Worm (Caenorhabditis elegans): ENCODE measurements around the gene egg-2.

egg-2 gene

ce11 chrIII:7081488-7081887 is 21.1 kb upstream of the egg-2 start:
- TF ChIP-seq him-1 (tag; optimal IDR thresholded peaks at IDR 0.05) (no peak), dao-5 (tag; optimal IDR thresholded peaks at IDR 0.05) (no peak), W03F9.2 (tag; optimal IDR thresholded peaks at IDR 0.05) (no peak)

- TF ChIP-seq dao-5 (tag; optimal IDR thresholded peaks at IDR 0.05) (no peak), him-1 (tag; optimal IDR thresholded peaks at IDR 0.05) (no peak), W03F9.2 (tag; optimal IDR thresholded peaks at IDR 0.05) (no peak)
These were observed 20.3 kb upstream of the egg-2 start, which contains the start of gene ZK418.7 for ce11 chrIII:7080689-7081088. Gene ZK418.7, minus strand, starts transcription at chrIII:7080789.

ce11 chrIII:7078737-7079136 is 18.4 kb upstream of the egg-2 start, which contains the start of gene ZK418.6:
Gene ZK418.6, minus strand, starts transcription at chrIII:7078837.
- TF ChIP-seq him-1 (tag; optimal IDR thresholded peaks at IDR 0.05) (no peak), dao-5 (tag; optimal IDR thresholded peaks at IDR 0.05) (no peak), W03F9.2 (tag; optimal IDR thresholded peaks at IDR 0.05) (no peak)

ce11 chrIII:7076386-7076785 is 16.0 kb upstream of the egg-2 start, which contains the start of gene ZK418.13:
Gene ZK418.13, minus strand, starts transcription at chrIII:7076486.
- no peak for TF ChIP-seq W03F9.2 (tag; optimal IDR thresholded peaks at IDR 0.05)

ce11 chrIII:7073801-7074386 is 13.5 kb upstream of the egg-2 start, which contains the start of gene ZK418.5:
Gene ZK418.5, minus strand, starts transcription at chrIII:7073851.
- TF ChIP-seq dao-5 (tag; optimal IDR thresholded peaks at IDR 0.05) (no peak), him-1 (tag; optimal IDR thresholded peaks at IDR 0.05) (no peak), W03F9.2 (tag; optimal IDR thresholded peaks at IDR 0.05) (no peak)

ce11 chrIII:7072452-7072851 is 12.1 kb upstream of the egg-2 start, which contains the start of gene lin-37:
Gene lin-37, minus strand, starts transcription at chrIII:7072552.
- TF ChIP-seq W03F9.2 (tag; optimal IDR thresholded peaks at IDR 0.05): no peak
- no peak for TF ChIP-seq him-1 (tag; optimal IDR thresholded peaks at IDR 0.05)
- no peak for TF ChIP-seq dao-5 (tag; optimal IDR thresholded peaks at IDR 0.05)

DNA sequence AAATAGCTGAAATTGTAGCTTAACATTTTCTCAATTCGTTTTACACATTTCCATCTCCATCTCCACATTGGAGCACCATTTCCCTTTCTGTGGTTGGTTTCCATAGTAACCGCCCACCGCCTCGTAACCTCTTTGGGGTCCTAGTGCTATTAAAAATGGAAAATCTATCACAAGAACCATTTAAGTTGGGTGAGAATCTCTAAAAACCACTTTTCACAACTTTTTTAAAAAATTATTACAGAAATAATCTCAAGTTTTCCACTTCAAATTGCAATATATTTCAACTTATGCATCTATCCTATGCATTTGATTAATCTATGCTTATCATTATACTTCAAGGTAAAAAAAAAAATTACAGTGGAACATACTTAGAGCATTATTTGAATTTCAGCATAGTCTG is 9.6 kb upstream of the egg-2 start, which contains the start of gene tmem-17:
TSS of gene tmem-17 (plus strand) at position 301 of the 400 bp plus-strand sequence.
- TF ChIP-seq dao-5 (tag; optimal IDR thresholded peaks at IDR 0.05) (no peak), W03F9.2 (tag; optimal IDR thresholded peaks at IDR 0.05) (no peak), him-1 (tag; optimal IDR thresholded peaks at IDR 0.05) (no peak)

ce11 chrIII:7068520-7069113 is 8.2 kb upstream of the egg-2 start, which contains the start of the genes ubc-18 and R01H2.8:
Gene ubc-18, minus strand, starts transcription at chrIII:7068570.
Gene R01H2.8, plus strand, starts transcription at chrIII:7069063.
- TF ChIP-seq W03F9.2 (tag; optimal IDR thresholded peaks at IDR 0.05) (peak; percentile 34), him-1 (tag; optimal IDR thresholded peaks at IDR 0.05) (no peak), dao-5 (tag; optimal IDR thresholded peaks at IDR 0.05) (no peak)

DNA sequence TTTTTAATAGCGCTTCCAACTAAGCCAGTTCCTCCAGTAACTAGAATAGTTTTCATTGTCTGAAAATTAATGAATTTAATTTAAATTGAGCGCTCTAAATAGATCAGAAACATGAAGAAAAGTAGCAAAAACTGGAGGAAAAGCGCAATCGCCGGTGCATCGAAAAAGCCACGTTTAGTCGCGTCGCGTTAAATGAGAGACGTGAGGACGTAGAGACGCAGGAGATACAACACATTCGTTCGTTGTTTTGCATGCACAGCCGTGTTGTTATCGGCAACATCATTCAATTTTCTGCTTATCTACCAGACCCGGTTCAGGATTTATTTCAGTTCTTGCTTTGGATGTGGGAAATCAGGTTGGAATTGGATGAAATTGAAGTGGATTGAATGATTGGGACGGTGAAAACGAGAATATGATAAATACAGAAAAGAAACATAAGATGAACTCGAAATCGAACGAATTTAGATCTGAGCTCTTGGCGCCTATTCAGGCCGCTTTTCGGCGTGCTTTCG is 7.1 kb upstream of the egg-2 start, which contains the start of gene ger-1:
TSS of gene ger-1 (minus strand) at position 93 of the 512 bp plus-strand sequence.
- TF ChIP-seq W03F9.2 (tag; optimal IDR thresholded peaks at IDR 0.05) (no peak), dao-5 (tag; optimal IDR thresholded peaks at IDR 0.05) (no peak), him-1 (tag; optimal IDR thresholded peaks at IDR 0.05) (no peak)

ce11 chrIII:7064185-7064584 is 3.8 kb upstream of the egg-2 start, which contains the start of gene R01H2.4:
Gene R01H2.4, minus strand, starts transcription at chrIII:7064285.
- TF ChIP-seq W03F9.2 (tag; optimal IDR thresholded peaks at IDR 0.05): no peak
- TF ChIP-seq him-1 (tag; optimal IDR thresholded peaks at IDR 0.05): no peak
- TF ChIP-seq dao-5 (tag; optimal IDR thresholded peaks at IDR 0.05): no peak

- TF ChIP-seq him-1 (tag; optimal IDR thresholded peaks at IDR 0.05): no peak
- no peak for TF ChIP-seq dao-5 (tag; optimal IDR thresholded peaks at IDR 0.05)
- TF ChIP-seq W03F9.2 (tag; optimal IDR thresholded peaks at IDR 0.05): no peak
These were observed 2.7 kb upstream of the egg-2 start for ce11 chrIII:7063061-7063460.

- no peak for TF ChIP-seq dao-5 (tag; optimal IDR thresholded peaks at IDR 0.05)
- no peak for TF ChIP-seq W03F9.2 (tag; optimal IDR thresholded peaks at IDR 0.05)
These were observed 2.2 kb upstream of the egg-2 start, which contains the start of gene R01H2.1 for ce11 chrIII:7062580-7062979. Gene R01H2.1, plus strand, starts transcription at chrIII:7062880.

DNA sequence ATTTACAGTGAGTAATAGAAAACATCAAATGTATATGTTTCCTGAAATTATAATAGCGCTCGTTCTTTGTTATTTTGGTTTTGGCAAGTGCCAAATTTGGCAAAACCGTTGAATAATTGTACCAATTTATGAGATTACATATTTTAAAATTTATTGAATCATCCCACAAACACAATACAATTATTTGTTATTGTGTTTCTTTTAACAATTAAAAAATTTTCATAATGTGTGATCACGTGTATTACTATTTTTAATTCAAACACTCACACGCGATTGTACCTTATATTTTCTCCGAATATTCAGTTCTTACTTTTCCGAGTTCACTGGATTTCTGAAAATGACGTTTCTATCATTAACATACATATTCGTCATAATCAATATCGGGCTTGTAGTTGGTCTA is 4.1 kb downstream of the egg-2 start, which contains the start of gene R01H2.2:
TSS of gene R01H2.2 (plus strand) at position 301 of the 400 bp plus-strand sequence.
- TF ChIP-seq him-1 (tag; optimal IDR thresholded peaks at IDR 0.05): no peak
- no peak for TF ChIP-seq W03F9.2 (tag; optimal IDR thresholded peaks at IDR 0.05)
- no peak for TF ChIP-seq dao-5 (tag; optimal IDR thresholded peaks at IDR 0.05)

ce11 chrIII:7045643-7046042 is 14.7 kb downstream of the egg-2 start, which contains the start of gene R01H2.7:
Gene R01H2.7, minus strand, starts transcription at chrIII:7045743.
- TF ChIP-seq him-1 (tag; optimal IDR thresholded peaks at IDR 0.05): no peak
- no peak for TF ChIP-seq dao-5 (tag; optimal IDR thresholded peaks at IDR 0.05)
- no peak for TF ChIP-seq W03F9.2 (tag; optimal IDR thresholded peaks at IDR 0.05)

Measured in whole organism, L4/young adult.